Fruit fly (Drosophila melanogaster) whole organism, pupa: ENCODE data around the gene Fpgs1.

Source experiments
- CG32121 ChIP-seq: fragments of 200-800 bp; sonication (Bioruptor generic); IDR thresholded peaks from 2 replicates; pipeline ENCODE4 v1.3.6; 2022; ENCODE audit warnings: missing biosample characterization, missing genetic modification characterization
- CG8301 ChIP-seq: fragments of 200-800 bp; sonication (Bioruptor generic); optimal IDR thresholded peaks from 2 replicates; lab custom pipeline; 2018; ENCODE audit warnings: missing biosample characterization, mild to moderate bottlenecking, missing genetic modification characterization
- Ets98B ChIP-seq: fragments of 200-800 bp; sonication (Bioruptor generic); IDR thresholded peaks from 2 replicates; pipeline ENCODE4 v1.3.6; 2022; ENCODE audit warnings: missing biosample characterization, missing genetic modification characterization
- Pif1B ChIP-seq: fragments of 200-800 bp; sonication (Bioruptor generic); optimal IDR thresholded peaks from 3 replicates; lab custom pipeline; 2016; ENCODE audit warnings: missing biosample characterization, missing genetic modification characterization

- no peak for TF ChIP-seq Pif1B
- TF ChIP-seq CG32121 (GFP tag; lab: Robert Waterston, UW), result no peak
- TF ChIP-seq Ets98B (GFP tag; lab: Robert Waterston, UW), result peak; percentile 58
- no peak for TF ChIP-seq CG8301 (tag; lab: Kevin White, UChicago)
Observed at dm6 chrX:12653574-12653973, 41.9 kb downstream of the Fpgs1 start, which contains the start of gene CkIalpha.
